Worm (Caenorhabditis elegans): ENCODE results near the gene natc-1.

Gene natc-1

ce11 chrV:8513361-8513760, 51.2 kb downstream of the natc-1 start, which contains the start of gene F45F2.9:
Gene F45F2.9, minus strand, starts transcription at chrV:8513461.
- TF ChIP-seq hrde-1 (tag; optimal IDR thresholded peaks at IDR 0.05; ENCODE audit: borderline replicate concordance): peak; percentile 15
- TF ChIP-seq him-1 (tag; optimal IDR thresholded peaks at IDR 0.05): no peak
- TF ChIP-seq lir-1 (GFP tag; conservative IDR thresholded peaks at IDR 0.05): no peak
- TF ChIP-seq rpc-1 (optimal IDR thresholded peaks at IDR 0.05): no peak
- no peak for TF ChIP-seq rpc-1 (tag; optimal IDR thresholded peaks at IDR 0.05)
- TF ChIP-seq attf-3 (GFP tag; conservative IDR thresholded peaks at IDR 0.05): no peak
- TF ChIP-seq aptf-3 (GFP tag; IDR thresholded peaks at IDR 0.05): no peak

Data from whole organism, young adult.